Fruit fly (Drosophila melanogaster) whole organism, adult: ENCODE data around the gene CG32212.

ENCODE experiments used
- CG14711 ChIP-seq: fragments of 200-800 bp; sonication (Bioruptor generic); optimal IDR thresholded peaks from 2 replicates; lab custom pipeline; 2018; ENCODE audit warnings: missing biosample characterization, mild to moderate bottlenecking, missing genetic modification characterization, moderate library complexity
- CG1620 ChIP-seq: fragments of 200-800 bp; sonication (Bioruptor generic); optimal IDR thresholded peaks from 2 replicates; lab custom pipeline; 2016; ENCODE audit warnings: missing biosample characterization, missing genetic modification characterization
- CG5204 ChIP-seq: fragments of 200-800 bp; sonication (Bioruptor generic); optimal IDR thresholded peaks from 2 replicates; lab custom pipeline; 2016; ENCODE audit warnings: missing biosample characterization, missing genetic modification characterization
- CG7045 ChIP-seq: fragments of 200-800 bp; sonication (Bioruptor generic); optimal IDR thresholded peaks from 2 replicates; lab custom pipeline; 2017; ENCODE audit warnings: missing biosample characterization, mild to moderate bottlenecking, missing genetic modification characterization
- CG7101 ChIP-seq: fragments of 200-800 bp; sonication (Bioruptor generic); optimal IDR thresholded peaks from 2 replicates; lab custom pipeline; 2018; ENCODE audit warnings: missing biosample characterization, mild to moderate bottlenecking, missing genetic modification characterization, moderate library complexity
- Mnt ChIP-seq: fragments of 200-800 bp; sonication (Bioruptor generic); optimal IDR thresholded peaks from 2 replicates; lab custom pipeline; 2016; ENCODE audit warnings: missing biosample characterization, mild to moderate bottlenecking, missing genetic modification characterization
- kay ChIP-seq: fragments of 200-800 bp; sonication (Bioruptor generic); peaks from one replicate; lab custom pipeline; 2016; ENCODE audit warnings: missing biosample characterization, missing genetic modification characterization, borderline replicate concordance
- pad ChIP-seq: fragments of 200-800 bp; sonication (Bioruptor generic); optimal IDR thresholded peaks from 3 replicates; lab custom pipeline; 2017; ENCODE audit warnings: missing biosample characterization, missing genetic modification characterization, mild to moderate bottlenecking, moderate library complexity, missing genetic modification reagents

DNA sequence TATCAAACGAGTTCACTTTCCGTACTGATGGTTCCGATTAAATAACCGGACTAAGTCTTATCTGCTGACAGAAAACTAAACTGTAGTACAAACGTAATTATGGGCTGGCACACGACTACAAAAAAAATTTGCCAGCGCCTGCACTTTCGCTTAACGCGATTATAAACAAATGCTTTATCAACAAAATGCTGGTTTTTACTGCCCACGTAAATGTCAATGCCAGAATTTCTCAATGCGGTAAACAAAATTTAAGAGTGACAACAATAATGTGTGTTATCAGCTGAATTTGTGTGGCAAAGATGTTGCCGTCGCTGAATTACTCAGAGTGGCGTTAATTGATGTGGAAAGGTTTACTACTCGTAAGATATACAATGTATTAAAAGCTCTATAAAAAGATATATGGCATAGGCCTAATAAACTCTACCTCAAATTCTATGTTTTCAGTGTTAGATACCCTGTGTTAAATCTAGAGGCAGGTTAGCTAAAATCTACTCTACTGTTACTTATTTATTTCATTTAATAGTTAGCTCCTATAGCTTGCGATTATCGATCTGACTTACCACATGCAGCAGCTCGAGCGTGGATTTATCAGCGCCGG lies 8.7 kb downstream of the CG32212 start:
- no peak for TF ChIP-seq CG5204 (GFP tag; lab: Kevin White, UChicago)
- TF ChIP-seq CG7101 (tag; lab: Kevin White, UChicago), result peak; percentile 10
- TF ChIP-seq CG7045 (GFP tag; lab: Kevin White, UChicago), result peak; percentile 60
- peak; percentile 9 for TF ChIP-seq pad
- TF ChIP-seq kay (GFP tag; lab: Kevin White, UChicago), result peak; percentile 81
- TF ChIP-seq CG1620, result no peak
- peak; percentile 27 for TF ChIP-seq CG14711 (tag; lab: Kevin White, UChicago)
- no peak for TF ChIP-seq Mnt (GFP tag; lab: Kevin White, UChicago)
